Fruit fly (Drosophila melanogaster): ENCODE data around the gene ND-20L.

The ND-20L gene

DNA sequence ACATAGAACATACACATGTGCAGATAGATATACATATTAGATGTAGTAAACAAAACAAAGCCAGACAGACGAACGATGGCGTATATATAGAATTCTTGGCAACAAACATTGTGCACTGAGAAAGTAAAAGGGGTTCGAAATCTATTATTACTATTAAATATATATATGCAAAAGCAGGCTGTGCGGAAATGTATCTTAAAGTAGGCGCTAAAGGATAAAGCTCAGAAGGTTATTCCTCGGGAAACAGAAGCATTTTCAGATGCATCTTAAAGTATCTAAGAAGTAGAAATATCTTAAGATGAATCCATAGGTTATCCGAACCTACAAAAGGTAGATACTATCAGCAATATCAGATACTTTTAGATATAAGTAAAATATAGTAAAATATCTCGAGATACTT lies 19.7 kb upstream of the ND-20L start (continued):
- TF ChIP-seq B-H2 (GFP tag; optimal IDR thresholded peaks at IDR 0.05) (no peak), nmo (GFP tag; optimal IDR thresholded peaks at IDR 0.05) (peak; percentile 39), CG11085 (GFP tag; IDR thresholded peaks at IDR 0.05) (no peak), lola (GFP tag; optimal IDR thresholded peaks at IDR 0.05) (no peak), ato (GFP tag; IDR thresholded peaks at IDR 0.05; ENCODE audit: partially characterized antibody) (no peak), gcm2 (GFP tag; optimal IDR thresholded peaks at IDR 0.05) (no peak), unc-4 (GFP tag; IDR thresholded peaks at IDR 0.05; ENCODE audit: partially characterized antibody) (no peak), HLH54F (GFP tag; optimal IDR thresholded peaks at IDR 0.05) (no peak), CG10209 (GFP tag; optimal IDR thresholded peaks at IDR 0.05) (peak; percentile 13), Oli (tag; optimal IDR thresholded peaks at IDR 0.05) (peak; percentile 8), nerfin-2 (GFP tag; IDR thresholded peaks at IDR 0.05; ENCODE audit: partially characterized antibody) (no peak), CG15601 (tag; optimal IDR thresholded peaks at IDR 0.05) (peak; percentile 1), D (optimal IDR thresholded peaks at IDR 0.05) (no peak), D (GFP tag; optimal IDR thresholded peaks at IDR 0.05) (peak; percentile 18), Max (GFP tag; optimal IDR thresholded peaks at IDR 0.05) (no peak), CG14860 (GFP tag; IDR thresholded peaks at IDR 0.05; ENCODE audit: partially characterized antibody) (no peak), BtbVII (GFP tag; optimal IDR thresholded peaks at IDR 0.05) (no peak), crc (GFP tag; optimal IDR thresholded peaks at IDR 0.05) (no peak), CG15011 (GFP tag; optimal IDR thresholded peaks at IDR 0.05) (no peak), ind (GFP tag; optimal IDR thresholded peaks at IDR 0.05) (no peak), zen (tag; optimal IDR thresholded peaks at IDR 0.05) (no peak), Hr78 (GFP tag; optimal IDR thresholded peaks at IDR 0.05) (no peak), CG9817 (tag; optimal IDR thresholded peaks at IDR 0.05) (no peak), Opbp (GFP tag; IDR thresholded peaks at IDR 0.05; ENCODE audit: partially characterized antibody) (no peak), sim (GFP tag; IDR thresholded peaks at IDR 0.05) (no peak), sug (tag; optimal IDR thresholded peaks at IDR 0.05) (no peak), Mad (GFP tag; optimal IDR thresholded peaks at IDR 0.05) (no peak), H15 (GFP tag; IDR thresholded peaks at IDR 0.05) (no peak), Six4 (GFP tag; optimal IDR thresholded peaks at IDR 0.05) (no peak), CG12104 (GFP tag; optimal IDR thresholded peaks at IDR 0.05) (no peak), GATAe (GFP tag; conservative IDR thresholded peaks at IDR 0.05) (no peak), toy (GFP tag; IDR thresholded peaks at IDR 0.05) (no peak), CG3995 (GFP tag; optimal IDR thresholded peaks at IDR 0.05) (no peak), Bdp1 (GFP tag; optimal IDR thresholded peaks at IDR 0.05) (no peak), croc (GFP tag; conservative IDR thresholded peaks at IDR 0.05) (no peak), tgo (GFP tag; IDR thresholded peaks at IDR 0.05) (no peak), CG17385 (GFP tag; optimal IDR thresholded peaks at IDR 0.05) (no peak), Hsf (GFP tag; optimal IDR thresholded peaks at IDR 0.05) (no peak), CG17829 (tag; optimal IDR thresholded peaks at IDR 0.05) (no peak), NfI (GFP tag; optimal IDR thresholded peaks at IDR 0.05) (no peak), CG7987 (GFP tag; optimal IDR thresholded peaks at IDR 0.05) (no peak), CG12769 (tag; optimal IDR thresholded peaks at IDR 0.05) (no peak), CG9876 (GFP tag; optimal IDR thresholded peaks at IDR 0.05) (no peak), chif (GFP tag; optimal IDR thresholded peaks at IDR 0.05) (no peak), lmd (GFP tag; IDR thresholded peaks at IDR 0.05) (no peak; the same call in 1 of the 2 replicates), disco-r (GFP tag; optimal IDR thresholded peaks at IDR 0.05) (no peak), CG4282 (GFP tag; optimal IDR thresholded peaks at IDR 0.05) (no peak), chm (GFP tag; IDR thresholded peaks at IDR 0.05) (no peak), CG14710 (tag; optimal IDR thresholded peaks at IDR 0.05) (peak; percentile 4), Spps (tag; optimal IDR thresholded peaks at IDR 0.05) (no peak), CG3847 (GFP tag; IDR thresholded peaks at IDR 0.05) (no peak)
